Fruit fly (Drosophila melanogaster) whole organism, embryonic: Measurements from ENCODE around the gene Sys1.

ENCODE experiments used
- Ada2b ChIP-seq: fragments of 200-800 bp; sonication (Bioruptor generic); IDR thresholded peaks from 2 replicates; pipeline ENCODE4 v1.3.6; 2022; ENCODE audit warnings: missing biosample characterization, missing genetic modification characterization
- CG10959 ChIP-seq: fragments of 200-800 bp; sonication (Bioruptor generic); IDR thresholded peaks from 2 replicates; pipeline ENCODE4 v1.3.6; 2022; ENCODE audit warnings: missing biosample characterization, missing genetic modification characterization
- CG11456 ChIP-seq: fragments of 200-800 bp; sonication (Bioruptor generic); IDR thresholded peaks from 3 replicates; pipeline ENCODE4 v1.3.6; 2022; ENCODE audit warnings: missing biosample characterization, missing genetic modification characterization
- CG11696 ChIP-seq: fragments of 200-800 bp; sonication (Bioruptor generic); IDR thresholded peaks from 2 replicates; pipeline ENCODE4 v1.3.6; 2022; ENCODE audit warnings: missing biosample characterization, missing genetic modification characterization
- CG12155 ChIP-seq: fragments of 200-800 bp; sonication (Bioruptor generic); optimal IDR thresholded peaks from 3 replicates; lab custom pipeline; 2016; ENCODE audit warnings: missing biosample characterization, missing genetic modification characterization
- CG12219 ChIP-seq: fragments of 200-800 bp; sonication (Bioruptor generic); optimal IDR thresholded peaks from 3 replicates; lab custom pipeline; 2018; ENCODE audit warnings: missing biosample characterization, mild to moderate bottlenecking, missing genetic modification characterization
- CG13424 ChIP-seq: fragments of 200-800 bp; sonication (Bioruptor generic); optimal IDR thresholded peaks from 2 replicates; lab custom pipeline; 2019; ENCODE audit warnings: missing biosample characterization, mild to moderate bottlenecking, missing genetic modification characterization, moderate library complexity
- CG15011 ChIP-seq: fragments of 200-800 bp; sonication (Bioruptor generic); optimal IDR thresholded peaks from 3 replicates; lab custom pipeline; 2018; ENCODE audit warnings: missing biosample characterization, mild to moderate bottlenecking, missing genetic modification characterization
- CG1529 ChIP-seq: fragments of 200-800 bp; sonication (Bioruptor generic); optimal IDR thresholded peaks from 3 replicates; lab custom pipeline; 2018; ENCODE audit warnings: missing biosample characterization, missing genetic modification characterization
- CG17385 ChIP-seq: fragments of 200-800 bp; sonication (Bioruptor generic); optimal IDR thresholded peaks from 3 replicates; lab custom pipeline; 2018; ENCODE audit warnings: missing biosample characterization, mild to moderate bottlenecking, missing genetic modification characterization
- CG30431 ChIP-seq: fragments of 200-800 bp; sonication (Bioruptor generic); optimal IDR thresholded peaks from 2 replicates; lab custom pipeline; 2017; ENCODE audit warnings: missing biosample characterization, missing genetic modification characterization
- CG31365 ChIP-seq: fragments of 200-800 bp; sonication (Bioruptor generic); optimal IDR thresholded peaks from 2 replicates; lab custom pipeline; 2018; ENCODE audit warnings: missing biosample characterization, mild to moderate bottlenecking, missing genetic modification characterization
- CG33557 ChIP-seq: fragments of 200-800 bp; sonication (Bioruptor generic); optimal IDR thresholded peaks from 2 replicates; lab custom pipeline; 2019; ENCODE audit warnings: missing biosample characterization, mild to moderate bottlenecking, missing genetic modification characterization, moderate library complexity
- CG34422 ChIP-seq: fragments of 200-800 bp; sonication (Bioruptor generic); IDR thresholded peaks from 3 replicates; pipeline ENCODE4 v1.3.6; 2022; ENCODE audit warnings: missing biosample characterization, missing genetic modification characterization
- CG4617 ChIP-seq: fragments of 200-800 bp; sonication (Bioruptor generic); optimal IDR thresholded peaks from 3 replicates; lab custom pipeline; 2016; ENCODE audit warnings: missing biosample characterization, missing genetic modification characterization, borderline replicate concordance
- CG7271 ChIP-seq: fragments of 200-800 bp; sonication (Bioruptor generic); optimal IDR thresholded peaks from 2 replicates; lab custom pipeline; 2018; ENCODE audit warnings: missing biosample characterization, mild to moderate bottlenecking, missing genetic modification characterization, moderate library complexity
- CG7556 ChIP-seq: fragments of 200-800 bp; sonication (Bioruptor generic); optimal IDR thresholded peaks from 2 replicates; lab custom pipeline; 2017; ENCODE audit warnings: missing biosample characterization, mild to moderate bottlenecking, missing genetic modification characterization
- CG7786 ChIP-seq: fragments of 200-800 bp; sonication (Bioruptor generic); optimal IDR thresholded peaks from 2 replicates; lab custom pipeline; 2016; ENCODE audit warnings: missing biosample characterization, missing genetic modification characterization
- CG7963 ChIP-seq: fragments of 200-800 bp; sonication (Bioruptor generic); IDR thresholded peaks from 3 replicates; pipeline ENCODE4 v1.3.6; 2022; ENCODE audit warnings: missing biosample characterization, missing genetic modification characterization; ENCODE audit not compliant: partially characterized antibody
- CG7987 ChIP-seq: fragments of 200-800 bp; sonication (Bioruptor generic); optimal IDR thresholded peaks from 2 replicates; lab custom pipeline; 2018; ENCODE audit warnings: missing biosample characterization, mild to moderate bottlenecking, missing genetic modification characterization, moderate library complexity
- CG9727 ChIP-seq: fragments of 200-800 bp; sonication (Bioruptor generic); optimal IDR thresholded peaks from 3 replicates; lab custom pipeline; 2017; ENCODE audit warnings: missing biosample characterization, mild to moderate bottlenecking, missing genetic modification characterization
- CG9876 ChIP-seq: fragments of 200-800 bp; sonication (Bioruptor generic); optimal IDR thresholded peaks from 2 replicates; lab custom pipeline; 2016; ENCODE audit warnings: missing biosample characterization, missing genetic modification characterization
- CkIIα-i1 ChIP-seq: fragments of 200-800 bp; sonication (Bioruptor generic); IDR thresholded peaks from 2 replicates; pipeline ENCODE4 v1.3.6; 2022; ENCODE audit warnings: missing biosample characterization, missing genetic modification characterization
- D19A ChIP-seq: fragments of 200-800 bp; optimal IDR thresholded peaks from 3 replicates; lab custom pipeline; 2019; ENCODE audit warnings: missing biosample characterization, mild to moderate bottlenecking, missing genetic modification characterization, moderate library complexity
- Dek ChIP-seq: fragments of 200-800 bp; sonication (Bioruptor generic); optimal IDR thresholded peaks from 3 replicates; lab custom pipeline; 2019; ENCODE audit warnings: missing biosample characterization, mild to moderate bottlenecking, missing genetic modification characterization, moderate library complexity
- Mrtf ChIP-seq: fragments of 200-800 bp; sonication (Bioruptor generic); IDR thresholded peaks from 3 replicates; pipeline ENCODE4 v1.3.6; 2022; ENCODE audit warnings: missing biosample characterization, missing genetic modification characterization
- Nf-YA ChIP-seq: fragments of 200-800 bp; sonication (Bioruptor generic); IDR thresholded peaks from 2 replicates; pipeline ENCODE4 v1.3.6; 2022; ENCODE audit warnings: missing biosample characterization, missing genetic modification characterization
- Sox100B ChIP-seq: fragments of 200-800 bp; sonication (Bioruptor generic); optimal IDR thresholded peaks from 3 replicates; lab custom pipeline; 2018; ENCODE audit warnings: missing biosample characterization, mild to moderate bottlenecking, missing genetic modification characterization
- Sry-δ ChIP-seq: fragments of 200-800 bp; sonication (Bioruptor generic); optimal IDR thresholded peaks from 2 replicates; lab custom pipeline; 2016; ENCODE audit warnings: missing biosample characterization, missing genetic modification characterization
- YL-1 ChIP-seq: fragments of 200-800 bp; sonication (Bioruptor generic); optimal IDR thresholded peaks from 3 replicates; lab custom pipeline; 2017; ENCODE audit warnings: missing biosample characterization, mild to moderate bottlenecking, missing genetic modification characterization
- ac ChIP-seq: fragments of 200-800 bp; sonication (Bioruptor generic); optimal IDR thresholded peaks from 3 replicates; lab custom pipeline; 2017; ENCODE audit warnings: missing biosample characterization, mild to moderate bottlenecking, missing genetic modification characterization
- cad ChIP-seq: fragments of >200 bp; optimal IDR thresholded peaks from 2 replicates; lab custom pipeline; 2017; ENCODE audit warnings: missing biosample characterization, missing genetic modification characterization
- cas ChIP-seq: fragments of 200-800 bp; sonication (Bioruptor generic); IDR thresholded peaks from 2 replicates; pipeline ENCODE4 v1.3.6; 2022; ENCODE audit warnings: missing biosample characterization, missing genetic modification characterization
- cato ChIP-seq: fragments of 200-800 bp; sonication (Bioruptor generic); optimal IDR thresholded peaks from 2 replicates; lab custom pipeline; 2016; ENCODE audit warnings: missing biosample characterization, missing genetic modification characterization, borderline replicate concordance
- chinmo ChIP-seq: fragments of 200-800 bp; sonication (Bioruptor generic); IDR thresholded peaks from 4 replicates; pipeline ENCODE4 v1.3.6; 2022; ENCODE audit warnings: missing biosample characterization, missing genetic modification characterization; ENCODE audit not compliant: partially characterized antibody
- dimm ChIP-seq: fragments of 200-800 bp; sonication (Bioruptor generic); IDR thresholded peaks from 2 replicates; pipeline ENCODE4 v1.3.6; 2022; ENCODE audit warnings: missing biosample characterization, missing genetic modification characterization
- dmrt99B ChIP-seq: fragments of 200-800 bp; sonication (Bioruptor generic); optimal IDR thresholded peaks from 2 replicates; lab custom pipeline; 2018; ENCODE audit warnings: missing biosample characterization, mild to moderate bottlenecking, missing genetic modification characterization, moderate library complexity
- hbn ChIP-seq: fragments of 200-800 bp; sonication (Bioruptor generic); IDR thresholded peaks from 2 replicates; pipeline ENCODE4 v1.3.6; 2022; ENCODE audit warnings: missing biosample characterization, missing genetic modification characterization; ENCODE audit not compliant: partially characterized antibody
- jigr1 ChIP-seq: fragments of 200-800 bp; sonication (Bioruptor generic); IDR thresholded peaks from 3 replicates; pipeline ENCODE4 v1.3.6; 2022; ENCODE audit warnings: missing biosample characterization, missing genetic modification characterization
- maf-S ChIP-seq: fragments of 200-800 bp; sonication (Bioruptor generic); optimal IDR thresholded peaks from 2 replicates; lab custom pipeline; 2016; ENCODE audit warnings: missing biosample characterization, missing genetic modification characterization
- pzg ChIP-seq: fragments of 200-800 bp; sonication (Bioruptor generic); optimal IDR thresholded peaks from 3 replicates; lab custom pipeline; 2018; ENCODE audit warnings: missing biosample characterization, mild to moderate bottlenecking, missing genetic modification characterization, moderate library complexity
- repo ChIP-seq: fragments of 200-800 bp; sonication (Bioruptor generic); optimal IDR thresholded peaks from 2 replicates; lab custom pipeline; 2016; ENCODE audit warnings: missing biosample characterization, missing genetic modification characterization
- run ChIP-seq: fragments of 200-800 bp; sonication (Bioruptor generic); optimal IDR thresholded peaks from 3 replicates; lab custom pipeline; 2018; ENCODE audit warnings: missing biosample characterization, mild to moderate bottlenecking, missing genetic modification characterization
- sens ChIP-seq: fragments of 200-800 bp; sonication (Bioruptor generic); peaks from one replicate; lab custom pipeline; 2016; ENCODE audit warnings: missing biosample characterization, missing genetic modification characterization
- sisA ChIP-seq: fragments of 200-800 bp; sonication (Bioruptor generic); IDR thresholded peaks from 2 replicates; pipeline ENCODE4 v1.3.6; 2022; ENCODE audit warnings: missing biosample characterization, missing genetic modification characterization
- sob ChIP-seq: fragments of 200-800 bp; sonication (Bioruptor generic); IDR thresholded peaks from 2 replicates; pipeline ENCODE4 v1.3.6; 2022; ENCODE audit warnings: missing biosample characterization, missing genetic modification characterization
- sr ChIP-seq: fragments of 200-800 bp; sonication (Bioruptor generic); IDR thresholded peaks from 3 replicates; pipeline ENCODE4 v1.3.6; 2022; ENCODE audit warnings: missing biosample characterization, missing genetic modification characterization
- sug ChIP-seq: fragments of 200-800 bp; optimal IDR thresholded peaks from 2 replicates; lab custom pipeline; 2019; ENCODE audit warnings: missing biosample characterization, mild to moderate bottlenecking, missing genetic modification characterization, moderate library complexity
- wek ChIP-seq: fragments of 200-800 bp; sonication (Bioruptor generic); optimal IDR thresholded peaks from 3 replicates; lab custom pipeline; 2018; ENCODE audit warnings: missing biosample characterization, mild to moderate bottlenecking, missing genetic modification characterization, moderate library complexity
- z ChIP-seq: fragments of 200-800 bp; sonication (Bioruptor generic); IDR thresholded peaks from 3 replicates; pipeline ENCODE4 v1.3.6; 2022; ENCODE audit warnings: missing biosample characterization, missing genetic modification characterization
- zen ChIP-seq: fragments of 200-800 bp; sonication (Bioruptor generic); optimal IDR thresholded peaks from 3 replicates; lab custom pipeline; 2018; ENCODE audit warnings: missing biosample characterization, mild to moderate bottlenecking, missing genetic modification characterization, moderate library complexity

Sys1 gene

dm6 chr3R:8673803-8674234, 21.2 kb downstream of the Sys1 start, which contains the start of gene mRpL19 (continued):
- TF ChIP-seq CG13424 (tag; lab: Kevin White, UChicago) (peak; percentile 71), dmrt99B (tag; lab: Kevin White, UChicago) (peak; percentile 33), CG4617 (GFP tag; lab: Kevin White, UChicago) (peak; percentile 22), D19A (tag; lab: Kevin White, UChicago) (peak; percentile 64), CG31365 (no peak), CG9876 (GFP tag; lab: Kevin White, UChicago) (no peak), CG11696 (no peak), sob (GFP tag; lab: Robert Waterston, UW) (no peak), dimm (GFP tag; lab: Robert Waterston, UW) (no peak), cas (no peak), Dek (peak; percentile 50), CG11456 (GFP tag; lab: Robert Waterston, UW) (no peak), CG33557 (GFP tag; lab: Kevin White, UChicago) (peak; percentile 39), CG7963 (GFP tag; lab: Robert Waterston, UW) (peak; percentile 58; the same call in 1 of the 3 replicates), CkIIα-i1 (GFP tag; lab: Robert Waterston, UW) (no peak), sr (GFP tag; lab: Robert Waterston, UW) (no peak), CG12155 (GFP tag; lab: Kevin White, UChicago) (peak; percentile 28), CG7556 (GFP tag; lab: Kevin White, UChicago) (peak; percentile 53), CG34422 (peak; percentile 55; the same call in 1 of the 3 replicates), sisA (no peak), CG12219 (no peak), cad (no peak), cato (GFP tag; lab: Kevin White, UChicago) (no peak), CG9727 (GFP tag; lab: Kevin White, UChicago) (peak; percentile 26), Sry-δ (peak; percentile 21), maf-S (GFP tag; lab: Kevin White, UChicago) (no peak), CG7987 (GFP tag; lab: Kevin White, UChicago) (no peak), Sox100B (GFP tag; lab: Kevin White, UChicago) (peak; percentile 44), sug (tag; lab: Kevin White, UChicago) (peak; percentile 61), wek (GFP tag; lab: Kevin White, UChicago) (no peak), Mrtf (no peak), sens (peak; percentile 68), repo (GFP tag; lab: Kevin White, UChicago) (no peak), Ada2b (GFP tag; lab: Robert Waterston, UW) (no peak), CG17385 (GFP tag; lab: Kevin White, UChicago) (peak; percentile 50), CG30431 (GFP tag; lab: Kevin White, UChicago) (no peak), chinmo (0 out of 4 replicates have a peak, but pooled peaks have one; percentile 40), CG15011 (GFP tag; lab: Kevin White, UChicago) (no peak), CG1529 (GFP tag; lab: Kevin White, UChicago) (no peak), CG10959 (GFP tag; lab: Robert Waterston, UW) (no peak), run (tag; lab: Kevin White, UChicago) (no peak), zen (tag; lab: Kevin White, UChicago) (peak; percentile 38), pzg (GFP tag; lab: Kevin White, UChicago) (peak; percentile 48), jigr1 (GFP tag; lab: Robert Waterston, UW) (peak; percentile 53; the same call in 1 of the 3 replicates), z (GFP tag; lab: Robert Waterston, UW) (no peak), Nf-YA (GFP tag; lab: Robert Waterston, UW) (no peak), CG7786 (GFP tag; lab: Kevin White, UChicago) (no peak), hbn (no peak; the same call in 1 of the 2 replicates), ac (GFP tag; lab: Kevin White, UChicago) (no peak), YL-1 (peak; percentile 74), CG7271 (tag; lab: Kevin White, UChicago) (peak; percentile 45)
